Fruit fly (Drosophila melanogaster) whole organism, embryonic: ENCODE measurements around the gene Cpr78Cb.

ENCODE experiments used
- Atf6 ChIP-seq: fragments of 200-800 bp; sonication (Bioruptor generic); IDR thresholded peaks from 2 replicates; pipeline ENCODE4 v1.3.6; 2022; ENCODE audit warnings: missing biosample characterization, missing genetic modification characterization
- Blimp-1 ChIP-seq: fragments of 200-800 bp; sonication (Bioruptor generic); optimal IDR thresholded peaks from 3 replicates; lab custom pipeline; 2018; ENCODE audit warnings: missing biosample characterization, missing genetic modification characterization, mild to moderate bottlenecking, moderate library complexity, missing genetic modification reagents
- C15 ChIP-seq: fragments of 200-800 bp; sonication (Bioruptor generic); IDR thresholded peaks from 3 replicates; pipeline ENCODE4 v1.3.6; 2022; ENCODE audit warnings: missing biosample characterization, missing genetic modification characterization
- CG10565 ChIP-seq: fragments of 200-800 bp; sonication (Bioruptor generic); optimal IDR thresholded peaks from 3 replicates; lab custom pipeline; 2016; ENCODE audit warnings: missing biosample characterization, mild to moderate bottlenecking, missing genetic modification characterization
- CG10979 ChIP-seq: fragments of 200-800 bp; sonication (Bioruptor generic); optimal IDR thresholded peaks from 2 replicates; lab custom pipeline; 2018; ENCODE audit warnings: missing biosample characterization, mild to moderate bottlenecking, missing genetic modification characterization, moderate library complexity
- CG11456 ChIP-seq: fragments of 200-800 bp; sonication (Bioruptor generic); IDR thresholded peaks from 3 replicates; pipeline ENCODE4 v1.3.6; 2022; ENCODE audit warnings: missing biosample characterization, missing genetic modification characterization
- CG12219 ChIP-seq: fragments of 200-800 bp; sonication (Bioruptor generic); optimal IDR thresholded peaks from 3 replicates; lab custom pipeline; 2018; ENCODE audit warnings: missing biosample characterization, mild to moderate bottlenecking, missing genetic modification characterization
- CG1233 ChIP-seq: fragments of 200-800 bp; sonication (Bioruptor generic); optimal IDR thresholded peaks from 4 replicates; lab custom pipeline; 2018; ENCODE audit warnings: missing biosample characterization, mild to moderate bottlenecking, missing genetic modification characterization
- CG16813 ChIP-seq: fragments of 200-800 bp; sonication (Bioruptor generic); IDR thresholded peaks from 3 replicates; pipeline ENCODE4 v1.3.6; 2022; ENCODE audit warnings: missing biosample characterization, missing genetic modification characterization; ENCODE audit not compliant: partially characterized antibody
- CG17359 ChIP-seq: fragments of 200-800 bp; sonication (Bioruptor generic); optimal IDR thresholded peaks from 3 replicates; lab custom pipeline; 2018; ENCODE audit warnings: missing biosample characterization, mild to moderate bottlenecking, missing genetic modification characterization, moderate library complexity
- CG18262 ChIP-seq: fragments of 200-800 bp; optimal IDR thresholded peaks from 3 replicates; lab custom pipeline; 2019; ENCODE audit warnings: missing biosample characterization, mild to moderate bottlenecking, missing genetic modification characterization, moderate library complexity
- CG2678 ChIP-seq: fragments of 200-800 bp; sonication (Bioruptor generic); optimal IDR thresholded peaks from 3 replicates; lab custom pipeline; 2019; ENCODE audit warnings: missing biosample characterization, mild to moderate bottlenecking, missing genetic modification characterization, moderate library complexity
- CG2889 ChIP-seq: fragments of 200-800 bp; sonication (Bioruptor generic); IDR thresholded peaks from 3 replicates; pipeline ENCODE4 v1.3.6; 2022; ENCODE audit warnings: missing biosample characterization, missing genetic modification characterization
- CG30020 ChIP-seq: fragments of 200-800 bp; optimal IDR thresholded peaks from 2 replicates; lab custom pipeline; 2019; ENCODE audit warnings: missing biosample characterization, mild to moderate bottlenecking, missing genetic modification characterization, moderate library complexity
- CG3163 ChIP-seq: fragments of 200-800 bp; sonication (Bioruptor generic); optimal IDR thresholded peaks from 3 replicates; lab custom pipeline; 2016; ENCODE audit warnings: missing biosample characterization, missing genetic modification characterization
- CG32767 ChIP-seq: fragments of 200-800 bp; sonication (Bioruptor generic); IDR thresholded peaks from 2 replicates; pipeline ENCODE4 v1.3.6; 2022; ENCODE audit warnings: missing biosample characterization, missing genetic modification characterization
- CG4282 ChIP-seq: fragments of 200-800 bp; sonication (Bioruptor generic); optimal IDR thresholded peaks from 2 replicates; lab custom pipeline; 2016; ENCODE audit warnings: missing biosample characterization, missing genetic modification characterization
- CG4424 ChIP-seq: fragments of 200-800 bp; sonication (Bioruptor generic); optimal IDR thresholded peaks from 3 replicates; lab custom pipeline; 2016; ENCODE audit warnings: missing biosample characterization, missing genetic modification characterization
- CG4730 ChIP-seq: fragments of 200-800 bp; sonication (Bioruptor generic); IDR thresholded peaks from 2 replicates; pipeline ENCODE4 v1.3.6; 2022; ENCODE audit warnings: missing biosample characterization, missing genetic modification characterization
- CG8388 ChIP-seq: fragments of 200-800 bp; sonication (Bioruptor generic); optimal IDR thresholded peaks from 2 replicates; lab custom pipeline; 2019; ENCODE audit warnings: missing biosample characterization, mild to moderate bottlenecking, missing genetic modification characterization, moderate library complexity
- CG9437 ChIP-seq: fragments of 200-800 bp; sonication (Bioruptor generic); optimal IDR thresholded peaks from 2 replicates; lab custom pipeline; 2018; ENCODE audit warnings: missing biosample characterization, mild to moderate bottlenecking, missing genetic modification characterization
- CG9609 ChIP-seq: fragments of 200-800 bp; sonication (Bioruptor generic); optimal IDR thresholded peaks from 3 replicates; lab custom pipeline; 2016; ENCODE audit warnings: missing biosample characterization, missing genetic modification characterization
- CHES-1-like ChIP-seq: fragments of 200-800 bp; sonication (Bioruptor generic); optimal IDR thresholded peaks from 2 replicates; lab custom pipeline; 2016; ENCODE audit warnings: missing biosample characterization, missing genetic modification characterization
- Dfd ChIP-seq, 2 experiments: fragments of >200 bp; optimal IDR thresholded peaks; 2 replicates each; lab custom pipeline; 2017; ENCODE audit warnings: missing biosample characterization in 2 of 2, missing genetic modification characterization in 2 of 2
- Dref ChIP-seq: fragments of 200-800 bp; sonication (Bioruptor generic); IDR thresholded peaks from 2 replicates; pipeline ENCODE4 v1.3.6; 2022; ENCODE audit warnings: missing biosample characterization, missing genetic modification characterization
- HLH54F ChIP-seq: fragments of 200-800 bp; sonication (Bioruptor generic); optimal IDR thresholded peaks from 3 replicates; lab custom pipeline; 2016; ENCODE audit warnings: missing biosample characterization, missing genetic modification characterization
- HmgZ ChIP-seq: fragments of 200-800 bp; sonication (Bioruptor generic); optimal IDR thresholded peaks from 2 replicates; lab custom pipeline; 2018; ENCODE audit warnings: missing biosample characterization, mild to moderate bottlenecking, missing genetic modification characterization
- Opbp ChIP-seq: fragments of 200-800 bp; sonication (Bioruptor generic); IDR thresholded peaks from 3 replicates; pipeline ENCODE4 v1.3.6; 2022; ENCODE audit warnings: missing biosample characterization, missing genetic modification characterization; ENCODE audit not compliant: partially characterized antibody
- Pdp1 ChIP-seq, 2 experiments: fragments of 200-800 bp; sonication (Bioruptor generic); optimal IDR thresholded peaks; 3 replicates each; lab custom pipeline; 2016; ENCODE audit warnings: missing biosample characterization in 2 of 2, missing genetic modification characterization in 2 of 2, mild to moderate bottlenecking in 1 of 2, moderate library complexity in 1 of 2
- Sox100B ChIP-seq: fragments of 200-800 bp; sonication (Bioruptor generic); optimal IDR thresholded peaks from 3 replicates; lab custom pipeline; 2018; ENCODE audit warnings: missing biosample characterization, mild to moderate bottlenecking, missing genetic modification characterization
- bowl ChIP-seq: fragments of 200-800 bp; sonication (Bioruptor generic); IDR thresholded peaks from 2 replicates; pipeline ENCODE4 v1.3.6; 2022; ENCODE audit warnings: missing biosample characterization, missing genetic modification characterization
- dm ChIP-seq: fragments of 200-800 bp; sonication (Bioruptor generic); optimal IDR thresholded peaks from 3 replicates; lab custom pipeline; 2016; ENCODE audit warnings: missing biosample characterization, missing genetic modification characterization
- ewg ChIP-seq: fragments of 200-800 bp; sonication (Bioruptor generic); optimal IDR thresholded peaks from 3 replicates; lab custom pipeline; 2017; ENCODE audit warnings: mild to moderate bottlenecking, missing biosample characterization, missing genetic modification reagents, missing genetic modification characterization
- exex ChIP-seq: fragments of 200-800 bp; sonication (Bioruptor generic); optimal IDR thresholded peaks from 4 replicates; lab custom pipeline; 2018; ENCODE audit warnings: missing biosample characterization, mild to moderate bottlenecking, missing genetic modification characterization, moderate library complexity
- gcm ChIP-seq: fragments of 200-800 bp; sonication (Bioruptor generic); optimal IDR thresholded peaks from 2 replicates; lab custom pipeline; 2019; ENCODE audit warnings: missing biosample characterization, mild to moderate bottlenecking, missing genetic modification characterization, moderate library complexity
- knrl ChIP-seq: fragments of 200-800 bp; sonication (Bioruptor generic); IDR thresholded peaks from 3 replicates; pipeline ENCODE4 v1.3.6; 2022; ENCODE audit warnings: missing biosample characterization, missing genetic modification characterization; ENCODE audit not compliant: partially characterized antibody
- mld ChIP-seq: fragments of 200-800 bp; sonication (Bioruptor generic); IDR thresholded peaks from 3 replicates; pipeline ENCODE4 v1.3.6; 2022; ENCODE audit warnings: missing biosample characterization, missing genetic modification characterization; ENCODE audit not compliant: partially characterized antibody
- nom ChIP-seq: fragments of 200-800 bp; sonication (Bioruptor generic); optimal IDR thresholded peaks from 2 replicates; lab custom pipeline; 2017; ENCODE audit warnings: missing biosample characterization, missing genetic modification characterization, mild to moderate bottlenecking, moderate library complexity, missing genetic modification reagents
- onecut ChIP-seq: fragments of 200-800 bp; sonication (Bioruptor generic); IDR thresholded peaks from 2 replicates; pipeline ENCODE4 v1.3.6; 2022; ENCODE audit warnings: missing biosample characterization, missing genetic modification characterization
- pfk ChIP-seq: fragments of 200-800 bp; sonication (Bioruptor generic); optimal IDR thresholded peaks from 2 replicates; lab custom pipeline; 2018; ENCODE audit warnings: missing biosample characterization, mild to moderate bottlenecking, missing genetic modification characterization, moderate library complexity
- prd ChIP-seq, 3 experiments: fragments of >200 bp in 2 of 3; fragments of 200-800 bp in 1 of 3; sonication (Bioruptor generic) in 1 of 3; optimal IDR thresholded peaks in 2 of 3; IDR thresholded peaks in 1 of 3; 2 replicates in 2 of 3; 3 replicates in 1 of 3; pipeline versions ENCODE4 v1.3.6 to Lab custom; 2017 to 2022; ENCODE audit warnings: missing biosample characterization in 1 of 3, missing genetic modification characterization in 1 of 3
- pros ChIP-seq: fragments of 200-800 bp; sonication (Bioruptor generic); optimal IDR thresholded peaks from 3 replicates; lab custom pipeline; 2019; ENCODE audit warnings: missing biosample characterization, mild to moderate bottlenecking, missing genetic modification characterization, moderate library complexity
- pum ChIP-seq: fragments of 200-800 bp; sonication (Bioruptor generic); optimal IDR thresholded peaks from 2 replicates; lab custom pipeline; 2016; ENCODE audit warnings: missing biosample characterization, missing genetic modification characterization
- row ChIP-seq: fragments of 200-800 bp; sonication (Bioruptor generic); IDR thresholded peaks from 3 replicates; pipeline ENCODE4 v1.3.6; 2022; ENCODE audit warnings: missing biosample characterization, missing genetic modification characterization
- run ChIP-seq: fragments of 200-800 bp; sonication (Bioruptor generic); optimal IDR thresholded peaks from 3 replicates; lab custom pipeline; 2018; ENCODE audit warnings: missing biosample characterization, mild to moderate bottlenecking, missing genetic modification characterization
- sens ChIP-seq: fragments of 200-800 bp; sonication (Bioruptor generic); peaks from one replicate; lab custom pipeline; 2016; ENCODE audit warnings: missing biosample characterization, missing genetic modification characterization
- slou ChIP-seq: fragments of 200-800 bp; sonication (Bioruptor generic); optimal IDR thresholded peaks from 3 replicates; lab custom pipeline; 2016; ENCODE audit warnings: missing biosample characterization, missing genetic modification characterization
- sob ChIP-seq: fragments of 200-800 bp; sonication (Bioruptor generic); IDR thresholded peaks from 2 replicates; pipeline ENCODE4 v1.3.6; 2022; ENCODE audit warnings: missing biosample characterization, missing genetic modification characterization
- vfl ChIP-seq: fragments of 200-800 bp; sonication (Bioruptor generic); optimal IDR thresholded peaks from 2 replicates; lab custom pipeline; 2016; ENCODE audit warnings: missing biosample characterization, missing genetic modification characterization
- zf30C ChIP-seq: fragments of 200-800 bp; sonication (Bioruptor generic); optimal IDR thresholded peaks from 3 replicates; lab custom pipeline; 2018; ENCODE audit warnings: missing biosample characterization, mild to moderate bottlenecking, missing genetic modification characterization

Cpr78Cb gene

DNA sequence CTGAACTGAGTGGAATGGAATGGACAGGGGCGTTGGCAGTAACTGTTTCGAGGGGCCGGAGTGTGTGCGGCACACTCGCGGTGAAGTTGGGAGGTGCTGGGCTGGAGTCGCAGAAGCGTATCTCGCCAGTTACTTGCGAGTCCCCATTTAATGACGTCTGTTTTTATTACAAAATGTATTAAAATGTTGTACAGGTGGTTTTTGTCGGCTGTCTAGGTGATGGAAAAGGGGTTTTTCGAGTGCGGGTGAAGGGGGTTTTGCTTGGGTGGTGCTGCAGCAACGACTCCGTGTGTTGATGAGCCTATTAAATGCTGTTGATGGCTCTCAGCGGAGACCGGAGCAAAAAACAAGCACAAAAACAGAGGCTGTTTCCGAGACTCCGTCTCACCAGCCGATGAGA lies 42.9 kb upstream of the Cpr78Cb start (continued):
- TF ChIP-seq CG16813 (GFP tag; lab: Robert Waterston, UW) (no peak), sens (GFP tag; lab: Kevin White, UChicago) (peak; percentile 73), CG2678 (tag; lab: Kevin White, UChicago) (peak; percentile 37), CG2889 (GFP tag; lab: Robert Waterston, UW) (0 out of 3 replicates have a peak, but pooled peaks have one; percentile 22), Dfd (GFP tag; optimal IDR thresholded peaks at IDR 0.05; lab: Kevin White, UChicago) (no peak), Opbp (no peak), CG18262 (peak; percentile 12), sob (0 out of 2 replicates have a peak, but pooled peaks have one; percentile 32), CG3163 (GFP tag; lab: Kevin White, UChicago) (no peak), CG9437 (GFP tag; lab: Kevin White, UChicago) (no peak), Pdp1 (GFP tag; optimal IDR thresholded peaks at IDR 0.05; lab: Kevin White, UChicago) (no peak), CG32767 (no peak), run (no peak), slou (GFP tag; lab: Kevin White, UChicago) (no peak), row (GFP tag; lab: Robert Waterston, UW) (peak; percentile 44; the same call in 2 of the 3 replicates), zf30C (GFP tag; lab: Kevin White, UChicago) (no peak), CG10979 (tag; lab: Kevin White, UChicago) (peak; percentile 14), nom (peak; percentile 56), Blimp-1 (GFP tag; lab: Kevin White, UChicago) (peak; percentile 24), pros (GFP tag; lab: Kevin White, UChicago) (peak; percentile 17), CG17359 (tag; lab: Kevin White, UChicago) (peak; percentile 15), CG1233 (GFP tag; lab: Kevin White, UChicago) (no peak), CG8388 (GFP tag; lab: Kevin White, UChicago) (peak; percentile 7), HLH54F (GFP tag; lab: Kevin White, UChicago) (no peak), knrl (GFP tag; lab: Robert Waterston, UW) (no peak), Dref (GFP tag; lab: Robert Waterston, UW) (no peak), Atf6 (GFP tag; lab: Robert Waterston, UW) (0 out of 2 replicates have a peak, but pooled peaks have one; percentile 30), CG11456 (GFP tag; lab: Robert Waterston, UW) (0 out of 3 replicates have a peak, but pooled peaks have one; percentile 7), CG12219 (GFP tag; lab: Kevin White, UChicago) (no peak), CG9609 (no peak), CG30020 (tag; lab: Kevin White, UChicago) (no peak), dm (GFP tag; lab: Kevin White, UChicago) (no peak), ewg (GFP tag; lab: Kevin White, UChicago) (no peak), CG4282 (no peak), C15 (no peak), mld (GFP tag; lab: Robert Waterston, UW) (no peak), HmgZ (tag; lab: Kevin White, UChicago) (no peak), onecut (GFP tag; lab: Robert Waterston, UW) (0 out of 2 replicates have a peak, but pooled peaks have one; percentile 7), CG4730 (no peak), CHES-1-like (GFP tag; lab: Kevin White, UChicago) (no peak), bowl (GFP tag; lab: Robert Waterston, UW) (no peak), Sox100B (no peak), prd (optimal IDR thresholded peaks at IDR 0.05; lab: Kevin White, UChicago) (no peak), prd (GFP tag; IDR thresholded peaks at IDR 0.05; lab: Robert Waterston, UW) (peak; percentile 43; the same call in 1 of the 3 replicates), vfl (GFP tag; lab: Kevin White, UChicago) (no peak), CG10565 (GFP tag; lab: Kevin White, UChicago) (no peak), pfk (GFP tag; lab: Kevin White, UChicago) (no peak), CG4424 (no peak), pum (GFP tag; lab: Kevin White, UChicago) (no peak), gcm (GFP tag; lab: Kevin White, UChicago) (no peak), exex (tag; lab: Kevin White, UChicago) (no peak)
